Fruit fly (Drosophila melanogaster) whole organism, adult: Measurements from ENCODE around the gene Ypel.

Experiments
- CG11617 ChIP-seq: fragments of 200-800 bp; sonication (Bioruptor generic); optimal IDR thresholded peaks from 2 replicates; lab custom pipeline; 2017; ENCODE audit warnings: mild to moderate bottlenecking, missing biosample characterization, missing genetic modification reagents, missing genetic modification characterization
- CG12768 ChIP-seq: fragments of 200-800 bp; sonication (Bioruptor generic); optimal IDR thresholded peaks from 2 replicates; lab custom pipeline; 2017; ENCODE audit warnings: missing biosample characterization, missing genetic modification characterization, mild to moderate bottlenecking, moderate library complexity, missing genetic modification reagents
- CG1620 ChIP-seq: fragments of 200-800 bp; sonication (Bioruptor generic); optimal IDR thresholded peaks from 2 replicates; lab custom pipeline; 2016; ENCODE audit warnings: missing biosample characterization, missing genetic modification characterization
- CG33017 ChIP-seq: fragments of 200-800 bp; sonication (Bioruptor generic); optimal IDR thresholded peaks from 2 replicates; lab custom pipeline; 2018; ENCODE audit warnings: missing biosample characterization, mild to moderate bottlenecking, missing genetic modification characterization, moderate library complexity
- CG7101 ChIP-seq: fragments of 200-800 bp; sonication (Bioruptor generic); optimal IDR thresholded peaks from 2 replicates; lab custom pipeline; 2018; ENCODE audit warnings: missing biosample characterization, mild to moderate bottlenecking, missing genetic modification characterization, moderate library complexity
- bab1 ChIP-seq: fragments of 200-800 bp; sonication (Bioruptor generic); optimal IDR thresholded peaks from 3 replicates; lab custom pipeline; 2019; ENCODE audit warnings: missing biosample characterization, mild to moderate bottlenecking, missing genetic modification characterization, moderate library complexity
- cic ChIP-seq: fragments of 200-800 bp; sonication (Bioruptor generic); optimal IDR thresholded peaks from 2 replicates; lab custom pipeline; 2017; ENCODE audit warnings: missing biosample characterization, mild to moderate bottlenecking, missing genetic modification characterization, moderate library complexity
- kay ChIP-seq: fragments of 200-800 bp; sonication (Bioruptor generic); peaks from one replicate; lab custom pipeline; 2016; ENCODE audit warnings: missing biosample characterization, missing genetic modification characterization, borderline replicate concordance

- no peak for TF ChIP-seq CG7101 (tag; lab: Kevin White, UChicago)
- no peak for TF ChIP-seq CG1620 (GFP tag; lab: Kevin White, UChicago)
- TF ChIP-seq CG11617 (GFP tag; lab: Kevin White, UChicago) = no peak
- no peak for TF ChIP-seq bab1 (GFP tag; lab: Kevin White, UChicago)
- TF ChIP-seq CG12768 (GFP tag; lab: Kevin White, UChicago) = no peak
- no peak for TF ChIP-seq kay (GFP tag; lab: Kevin White, UChicago)
- TF ChIP-seq cic (GFP tag; lab: Kevin White, UChicago) = no peak
- no peak for TF ChIP-seq CG33017
These were observed 49.0 kb upstream of the Ypel start for dm6 chrX:10261172-10261571.
